Worm (Caenorhabditis elegans): ENCODE measurements around the gene nep-10.

nep-10 gene

DNA sequence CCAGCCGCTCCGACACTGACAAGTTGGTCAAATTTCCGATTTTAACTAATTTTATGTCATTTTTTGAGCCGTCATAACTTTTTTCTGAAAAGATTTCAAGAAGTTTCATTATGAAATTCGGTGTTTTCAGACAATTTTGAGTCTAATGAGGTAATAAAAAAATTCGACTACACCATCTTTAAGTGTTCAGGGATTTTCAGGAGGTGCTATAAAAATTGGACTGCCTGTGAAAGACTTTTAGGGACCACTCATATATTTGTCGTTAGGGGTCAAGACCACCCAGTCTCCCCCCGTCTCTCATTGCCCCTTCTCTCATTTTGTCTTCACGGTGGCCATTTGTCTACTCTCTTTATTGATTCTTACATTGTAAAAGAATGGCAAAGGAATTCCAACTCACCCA, 28.0 kb downstream of the nep-10 start, which contains the start of gene bath-10:
TSS of gene bath-10 (plus strand) at position 301 of the 400 bp plus-strand sequence.
- TF ChIP-seq nhr-12 (tag; optimal IDR thresholded peaks at IDR 0.05): no peak
- TF ChIP-seq ceh-82 (tag; optimal IDR thresholded peaks at IDR 0.05): no peak
- no peak for TF ChIP-seq nhr-237 (tag; optimal IDR thresholded peaks at IDR 0.05)
- TF ChIP-seq nhr-28 (tag; optimal IDR thresholded peaks at IDR 0.05): no peak

DNA sequence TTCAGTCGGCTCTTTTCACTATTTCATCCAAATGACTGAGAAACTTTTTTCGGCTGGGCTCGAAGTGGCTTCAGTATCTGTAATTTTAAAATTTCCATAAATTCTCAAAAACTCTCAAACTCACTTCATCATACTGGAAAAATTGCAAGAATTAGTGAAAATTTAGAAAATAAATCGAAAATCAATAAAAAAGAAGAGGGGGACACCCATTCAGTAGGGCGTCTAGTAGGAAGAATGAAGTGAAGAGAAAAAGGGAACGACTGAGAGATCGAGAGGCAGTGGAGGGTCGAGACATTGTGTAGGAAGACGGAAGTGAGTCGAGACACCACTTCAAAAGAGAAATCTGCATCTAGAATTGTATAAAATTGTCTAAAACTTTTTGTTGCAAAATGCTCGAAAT, 28.9 kb downstream of the nep-10 start:
- TF ChIP-seq ceh-28 (tag; optimal IDR thresholded peaks at IDR 0.05): peak; percentile 6
- TF ChIP-seq sea-2 (GFP tag; optimal IDR thresholded peaks at IDR 0.05): peak; percentile 7
- TF ChIP-seq ztf-4 (tag; optimal IDR thresholded peaks at IDR 0.05): no peak

DNA sequence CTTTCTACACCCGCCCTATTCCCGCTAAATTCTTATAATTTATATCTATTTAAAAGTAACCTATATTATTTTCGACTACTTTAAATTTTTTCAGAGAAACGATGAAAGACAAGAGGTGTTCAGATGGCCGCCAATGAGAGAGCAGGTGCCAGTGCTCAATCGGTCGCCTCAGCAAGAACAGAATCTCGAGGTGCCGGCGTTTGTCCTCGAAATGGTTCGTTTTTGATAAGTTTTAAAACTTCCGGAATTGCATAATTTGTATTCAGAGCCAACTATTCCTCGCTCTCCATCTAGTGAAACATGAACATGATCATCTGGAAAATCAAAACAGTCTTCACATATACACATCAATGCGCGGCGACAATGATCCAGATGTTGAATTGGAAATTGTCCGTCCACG, 31.7 kb downstream of the nep-10 start, which contains the start of gene bath-23:
TSS of gene bath-23 (plus strand) at position 301 of the 400 bp plus-strand sequence.
- TF ChIP-seq lin-39 (tag; optimal IDR thresholded peaks at IDR 0.05): no peak

DNA sequence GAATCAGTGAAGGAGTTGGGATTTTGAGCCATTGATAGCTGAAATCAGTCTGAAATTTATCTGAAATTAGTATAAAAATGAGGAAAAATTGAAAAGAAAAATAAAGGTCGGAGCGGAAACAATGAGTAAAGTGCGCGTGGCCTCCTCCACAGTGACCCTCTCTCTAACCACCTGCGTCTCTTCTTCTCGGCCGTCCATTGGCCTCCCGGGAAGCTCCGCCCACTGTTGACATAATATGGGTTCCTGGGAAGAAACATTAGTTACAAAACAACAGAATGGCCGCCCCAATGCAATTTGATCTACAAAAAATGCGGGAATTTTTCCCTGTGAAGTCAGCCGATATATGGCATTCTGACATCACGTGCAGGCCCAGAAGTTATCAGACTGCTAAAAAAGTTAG, 32.7 kb downstream of the nep-10 start, which contains the start of gene Y49F6C.8:
TSS of gene Y49F6C.8 (minus strand) at position 51 of the 400 bp plus-strand sequence.
- TF ChIP-seq ceh-16 (tag; optimal IDR thresholded peaks at IDR 0.05) (no peak), pha-4 (tag; optimal IDR thresholded peaks at IDR 0.05) (no peak), nfya-1 (tag; optimal IDR thresholded peaks at IDR 0.05; ENCODE audit: insufficient read depth) (peak; percentile 96), lin-15B (tag; optimal IDR thresholded peaks at IDR 0.05) (no peak), fos-1 (tag; optimal IDR thresholded peaks at IDR 0.05) (no peak), nhr-12 (tag; optimal IDR thresholded peaks at IDR 0.05) (no peak)

DNA sequence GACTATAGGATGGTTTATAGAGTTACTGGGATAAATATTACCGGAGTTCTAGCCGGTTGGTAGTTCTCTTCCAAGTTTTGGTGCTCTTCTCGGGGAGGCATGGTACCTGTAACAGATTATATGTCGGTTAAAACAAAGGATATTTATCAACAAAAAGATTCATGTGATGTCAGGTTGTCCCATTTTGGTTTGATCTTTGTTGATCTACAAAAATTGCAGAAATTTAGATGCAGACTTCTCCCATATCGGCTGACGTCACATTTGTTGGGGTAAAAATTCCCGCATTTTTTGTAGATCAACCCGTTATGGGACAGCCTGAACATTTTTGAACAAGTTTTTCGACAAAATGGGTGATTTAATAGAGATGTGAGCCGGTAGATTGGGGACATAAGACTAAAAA, 34.7 kb downstream of the nep-10 start, which contains the start of gene Y49F6C.7:
TSS of gene Y49F6C.7 (minus strand) at position 101 of the 400 bp plus-strand sequence.
- TF ChIP-seq nhr-76 (tag; optimal IDR thresholded peaks at IDR 0.05): no peak
- TF ChIP-seq ceh-16 (tag; optimal IDR thresholded peaks at IDR 0.05): no peak
- no peak for TF ChIP-seq R02D3.7 (tag; optimal IDR thresholded peaks at IDR 0.05)
- no peak for TF ChIP-seq snpc-4 (tag; optimal IDR thresholded peaks at IDR 0.05)
- no peak for TF ChIP-seq nhr-23 (tag; optimal IDR thresholded peaks at IDR 0.05)
- no peak for TF ChIP-seq zag-1 (tag; optimal IDR thresholded peaks at IDR 0.05)
- TF ChIP-seq aly-2 (tag; optimal IDR thresholded peaks at IDR 0.05): no peak
- TF ChIP-seq eor-1 (tag; optimal IDR thresholded peaks at IDR 0.05): no peak
- TF ChIP-seq nhr-11 (tag; optimal IDR thresholded peaks at IDR 0.05): no peak
- TF ChIP-seq fkh-2 (tag; optimal IDR thresholded peaks at IDR 0.05): no peak
- no peak for TF ChIP-seq unc-62 (GFP tag; optimal IDR thresholded peaks at IDR 0.05)
- no peak for TF ChIP-seq nhr-237 (tag; optimal IDR thresholded peaks at IDR 0.05)
- no peak for TF ChIP-seq pqm-1 (tag; optimal IDR thresholded peaks at IDR 0.05)
- no peak for TF ChIP-seq mdl-1 (tag; optimal IDR thresholded peaks at IDR 0.05)

DNA sequence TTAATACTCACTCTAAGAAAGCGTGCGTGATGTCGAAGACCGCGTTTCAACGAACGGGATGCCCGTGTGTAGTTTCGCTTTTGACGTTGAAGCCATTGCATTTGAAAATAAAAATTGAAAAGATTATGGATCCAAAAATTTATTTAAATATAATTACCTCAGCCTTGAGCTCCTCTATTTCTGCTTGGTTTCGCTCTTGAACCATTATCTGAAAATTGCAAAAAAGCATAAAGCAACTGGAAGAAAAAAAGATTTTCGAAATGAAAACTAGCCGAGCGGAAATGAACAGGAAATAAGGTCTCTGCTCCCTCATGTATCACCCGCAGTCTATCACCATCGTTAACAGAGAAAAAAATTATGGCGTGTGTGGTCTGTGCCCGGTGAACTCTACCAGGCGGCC, 35.7 kb downstream of the nep-10 start, which contains the start of gene Y49F6C.6:
TSS of gene Y49F6C.6 (minus strand) at position 101 of the 400 bp plus-strand sequence.
- no peak for TF ChIP-seq ceh-28 (tag; optimal IDR thresholded peaks at IDR 0.05)
- no peak for TF ChIP-seq egl-27 (tag; optimal IDR thresholded peaks at IDR 0.05)
- TF ChIP-seq elt-3 (tag; optimal IDR thresholded peaks at IDR 0.05): no peak
- no peak for TF ChIP-seq nhr-43 (tag; optimal IDR thresholded peaks at IDR 0.05; ENCODE audit: poor library complexity, severe bottlenecking)
- TF ChIP-seq unc-62 (GFP tag; optimal IDR thresholded peaks at IDR 0.05): no peak
- no peak for TF ChIP-seq ztf-11 (tag; optimal IDR thresholded peaks at IDR 0.05)
- no peak for TF ChIP-seq nhr-25 (tag; optimal IDR thresholded peaks at IDR 0.05)
- TF ChIP-seq ZK546.5 (tag; optimal IDR thresholded peaks at IDR 0.05): no peak

DNA sequence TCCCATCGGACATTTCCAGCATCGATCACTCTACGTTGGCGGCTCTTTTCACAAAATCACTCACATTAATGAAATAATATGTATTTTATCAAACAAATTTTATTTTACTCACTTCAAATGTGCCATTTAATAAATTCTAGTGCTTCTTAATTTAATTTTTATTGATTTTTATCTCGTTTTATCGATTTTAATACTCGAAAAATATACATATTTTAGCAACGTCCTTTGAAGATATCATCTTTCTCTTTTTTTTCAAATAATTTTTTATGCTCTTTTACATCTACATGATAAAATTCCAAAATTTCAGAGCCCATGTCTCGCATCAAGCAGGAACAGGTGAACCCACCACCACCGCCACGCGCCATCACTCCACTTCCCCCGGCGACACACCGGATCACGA, 43.9 kb downstream of the nep-10 start, which contains the start of the genes lido-14 and bath-27:
TSS of gene lido-14 (plus strand) at position 301 of the 400 bp plus-strand sequence.
TSS of gene bath-27 (plus strand) at position 306 of the 400 bp plus-strand sequence.
- no peak for TF ChIP-seq egl-5 (tag; optimal IDR thresholded peaks at IDR 0.05)
- no peak for TF ChIP-seq R02D3.7 (tag; optimal IDR thresholded peaks at IDR 0.05)
- no peak for TF ChIP-seq nhr-77 (tag; optimal IDR thresholded peaks at IDR 0.05)
- no peak for TF ChIP-seq snpc-4 (tag; optimal IDR thresholded peaks at IDR 0.05)
- TF ChIP-seq nhr-25 (tag; optimal IDR thresholded peaks at IDR 0.05): no peak
- TF ChIP-seq fos-1 (tag; optimal IDR thresholded peaks at IDR 0.05): no peak
- TF ChIP-seq nhr-67 (tag; optimal IDR thresholded peaks at IDR 0.05): no peak
- TF ChIP-seq nhr-23 (tag; optimal IDR thresholded peaks at IDR 0.05): no peak
- no peak for TF ChIP-seq jun-1 (tag; optimal IDR thresholded peaks at IDR 0.05)
- TF ChIP-seq lsy-12 (tag; optimal IDR thresholded peaks at IDR 0.05): no peak
- TF ChIP-seq fkh-10 (GFP tag; optimal IDR thresholded peaks at IDR 0.05): no peak
- no peak for TF ChIP-seq ceh-28 (tag; optimal IDR thresholded peaks at IDR 0.05)
